Worm (Caenorhabditis elegans) whole organism, L1 larva: ENCODE data around the gene Y37D8A.8.

Experiments used
- C04F5.9 ChIP-seq: sonication (generic microtip); optimal IDR thresholded peaks from 2 replicates; lab custom pipeline; 2016; ENCODE audit warnings: missing genetic modification characterization, missing compliant biosample characterization
- C34B4.2 ChIP-seq: sonication (generic microtip); optimal IDR thresholded peaks from 2 replicates; lab custom pipeline; 2017; ENCODE audit warnings: mild to moderate bottlenecking, missing genetic modification characterization, missing compliant biosample characterization
- ama-1 ChIP-seq: fragments of 150-350 bp; optimal IDR thresholded peaks from 2 replicates; lab custom pipeline; 2014
- ceh-8 ChIP-seq: fragments of 200-800 bp; sonication (Bioruptor generic); optimal IDR thresholded peaks from 2 replicates; lab custom pipeline; 2018; ENCODE audit warnings: mild to moderate bottlenecking, missing genetic modification characterization, moderate library complexity, missing compliant biosample characterization
- ceh-88 ChIP-seq: fragments of 200-800 bp; sonication (Bioruptor generic); IDR thresholded peaks from 2 replicates; pipeline ENCODE4 v1.3.6; 2022; ENCODE audit warnings: missing genetic modification characterization, missing compliant biosample characterization
- ceh-90 ChIP-seq: sonication (generic microtip); optimal IDR thresholded peaks from 2 replicates; lab custom pipeline; 2016; ENCODE audit warnings: missing genetic modification characterization, missing compliant biosample characterization
- dpl-1 ChIP-seq, 3 experiments: fragments of 150-350 bp in 2 of 3; sonication (generic microtip) in 1 of 3; optimal IDR thresholded peaks; 2 replicates each; lab custom pipeline; 2014 to 2017; ENCODE audit warnings: missing biosample characterization in 3 of 3, missing genetic modification characterization in 3 of 3, missing genetic modification reagents in 3 of 3
- dsc-1 ChIP-seq: sonication (generic microtip); optimal IDR thresholded peaks from 2 replicates; lab custom pipeline; 2016; ENCODE audit warnings: mild to moderate bottlenecking, missing genetic modification characterization, missing compliant biosample characterization
- efl-1 ChIP-seq, 4 experiments: fragments of 150-350 bp; optimal IDR thresholded peaks in 3 of 4; peaks in 1 of 4; 1 replicate in 1 of 4; 2 replicates in 3 of 4; lab custom pipeline; 2014; ENCODE audit warnings: missing biosample characterization in 2 of 4, missing genetic modification characterization in 2 of 4, missing genetic modification reagents in 2 of 4
- efl-3 ChIP-seq: fragments of 200-800 bp; sonication (Bioruptor generic); optimal IDR thresholded peaks from 2 replicates; lab custom pipeline; 2018; ENCODE audit warnings: mild to moderate bottlenecking, missing genetic modification characterization, missing compliant biosample characterization
- egl-27 ChIP-seq, 2 experiments: fragments of 150-350 bp in 1 of 2; sonication (generic microtip); optimal IDR thresholded peaks; 3 replicates each; lab custom pipeline; 2017 to 2018; ENCODE audit warnings: missing biosample characterization in 2 of 2, missing genetic modification characterization in 2 of 2, missing genetic modification reagents in 2 of 2
- elt-2 ChIP-seq: sonication (generic microtip); optimal IDR thresholded peaks from 2 replicates; lab custom pipeline; 2016; ENCODE audit warnings: missing genetic modification characterization, mild to moderate bottlenecking, inconsistent platforms, missing compliant biosample characterization, missing genetic modification reagents
- elt-3 ChIP-seq, 6 experiments: fragments of 150-350 bp in 1 of 6; sonication (generic microtip); optimal IDR thresholded peaks; 2 replicates each; lab custom pipeline; 2017 to 2018; ENCODE audit warnings: missing biosample characterization in 6 of 6, missing genetic modification characterization in 6 of 6, inconsistent platforms in 1 of 6
- fkh-10 ChIP-seq: sonication (generic microtip); optimal IDR thresholded peaks from 2 replicates; lab custom pipeline; 2017; ENCODE audit warnings: missing biosample characterization, missing genetic modification reagents, missing genetic modification characterization
- fos-1 ChIP-seq: fragments of 150-350 bp; optimal IDR thresholded peaks from 2 replicates; lab custom pipeline; 2014; ENCODE audit warnings: missing biosample characterization, missing genetic modification characterization
- grh-1 ChIP-seq: fragments of 200-800 bp; sonication (Bioruptor generic); IDR thresholded peaks from 2 replicates; pipeline ENCODE4 v1.3.6; 2022; ENCODE audit warnings: missing genetic modification reagents, missing genetic modification characterization, missing compliant biosample characterization
- hlh-17 ChIP-seq: fragments of 200-800 bp; sonication (Bioruptor generic); optimal IDR thresholded peaks from 2 replicates; lab custom pipeline; 2018; ENCODE audit warnings: missing genetic modification characterization, mild to moderate bottlenecking, missing compliant biosample characterization, moderate library complexity, borderline replicate concordance
- hlh-4 ChIP-seq: sonication (generic microtip); optimal IDR thresholded peaks from 2 replicates; lab custom pipeline; 2016; ENCODE audit warnings: mild to moderate bottlenecking, missing genetic modification characterization, missing compliant biosample characterization
- irx-1 ChIP-seq: sonication (generic microtip); optimal IDR thresholded peaks from 2 replicates; lab custom pipeline; 2016; ENCODE audit warnings: missing genetic modification characterization, missing compliant biosample characterization
- isw-1 ChIP-seq: fragments of 200-800 bp; sonication (Bioruptor generic); IDR thresholded peaks from 2 replicates; pipeline ENCODE4 v1.3.6; 2022; ENCODE audit warnings: missing genetic modification characterization, missing compliant biosample characterization
- jun-1 ChIP-seq: fragments of 150-350 bp; optimal IDR thresholded peaks from 2 replicates; lab custom pipeline; 2014; ENCODE audit warnings: missing biosample characterization, missing genetic modification reagents, missing genetic modification characterization
- lin-14 ChIP-seq: fragments of 200-800 bp; sonication (Bioruptor generic); optimal IDR thresholded peaks from 2 replicates; lab custom pipeline; 2018; ENCODE audit warnings: mild to moderate bottlenecking, missing genetic modification characterization, moderate library complexity, missing compliant biosample characterization
- lin-15B ChIP-seq: fragments of 150-350 bp; sonication (generic microtip); optimal IDR thresholded peaks from 3 replicates; lab custom pipeline; 2014; ENCODE audit warnings: missing biosample characterization, missing genetic modification characterization
- lin-39 ChIP-seq: fragments of 150-350 bp; optimal IDR thresholded peaks from 2 replicates; lab custom pipeline; 2014; ENCODE audit warnings: missing biosample characterization, missing genetic modification reagents, missing genetic modification characterization
- lsy-2 ChIP-seq, 2 experiments: fragments of 150-350 bp; optimal IDR thresholded peaks; 2 replicates each; lab custom pipeline; 2014; ENCODE audit warnings: missing biosample characterization in 2 of 2, missing genetic modification characterization in 2 of 2
- mab-9 ChIP-seq: fragments of 200-800 bp; sonication (Bioruptor generic); IDR thresholded peaks from 2 replicates; pipeline ENCODE4 v1.3.6; 2022; ENCODE audit warnings: missing genetic modification reagents, missing genetic modification characterization, missing compliant biosample characterization
- mdl-1 ChIP-seq, 2 experiments: fragments of 150-350 bp; optimal IDR thresholded peaks; 2 replicates each; lab custom pipeline; 2014 to 2017; ENCODE audit warnings: missing biosample characterization in 2 of 2, missing genetic modification characterization in 2 of 2, inconsistent platforms in 1 of 2
- mep-1 ChIP-seq: fragments of 150-350 bp; optimal IDR thresholded peaks from 2 replicates; lab custom pipeline; 2014; ENCODE audit warnings: missing biosample characterization, missing genetic modification characterization
- nhr-11 ChIP-seq: fragments of 150-350 bp; optimal IDR thresholded peaks from 2 replicates; lab custom pipeline; 2014; ENCODE audit warnings: missing biosample characterization, missing genetic modification characterization
- nhr-12 ChIP-seq: sonication (generic microtip); optimal IDR thresholded peaks from 2 replicates; lab custom pipeline; 2017; ENCODE audit warnings: missing biosample characterization, missing genetic modification characterization
- nhr-19 ChIP-seq: fragments of 200-800 bp; sonication (Bioruptor generic); conservative IDR thresholded peaks from 2 replicates; pipeline ENCODE4 v1.3.6; 2022; ENCODE audit warnings: missing genetic modification characterization, missing compliant biosample characterization
- nhr-237 ChIP-seq: fragments of 150-350 bp; optimal IDR thresholded peaks from 2 replicates; lab custom pipeline; 2014; ENCODE audit warnings: missing biosample characterization, missing genetic modification characterization
- nhr-28 ChIP-seq: fragments of 150-350 bp; optimal IDR thresholded peaks from 2 replicates; lab custom pipeline; 2014; ENCODE audit warnings: missing biosample characterization, missing genetic modification characterization
- nhr-47 ChIP-seq: sonication (generic microtip); optimal IDR thresholded peaks from 2 replicates; lab custom pipeline; 2016; ENCODE audit warnings: mild to moderate bottlenecking, missing genetic modification characterization, moderate library complexity, missing compliant biosample characterization
- nhr-76 ChIP-seq: sonication (generic microtip); optimal IDR thresholded peaks from 2 replicates; lab custom pipeline; 2017; ENCODE audit warnings: missing biosample characterization, missing genetic modification characterization
- nhr-85 ChIP-seq: sonication (generic microtip); peaks from one replicate; lab custom pipeline; 2016; ENCODE audit warnings: missing genetic modification characterization, inconsistent platforms, missing compliant biosample characterization
- nhr-90 ChIP-seq: sonication (generic microtip); optimal IDR thresholded peaks from 2 replicates; lab custom pipeline; 2016; ENCODE audit warnings: mild to moderate bottlenecking, missing genetic modification characterization, missing compliant biosample characterization; ENCODE audit not compliant: poor library complexity
- pqm-1 ChIP-seq: sonication (generic microtip); optimal IDR thresholded peaks from 3 replicates; lab custom pipeline; 2017; ENCODE audit warnings: missing biosample characterization, missing genetic modification characterization
- rnt-1 ChIP-seq: sonication (generic microtip); optimal IDR thresholded peaks from 2 replicates; lab custom pipeline; 2016; ENCODE audit warnings: mild to moderate bottlenecking, missing genetic modification characterization, moderate library complexity, missing compliant biosample characterization
- sox-4 ChIP-seq: sonication (generic microtip); optimal IDR thresholded peaks from 2 replicates; lab custom pipeline; 2016; ENCODE audit warnings: missing genetic modification characterization, missing compliant biosample characterization
- sup-37 ChIP-seq: fragments of 200-800 bp; sonication (Bioruptor generic); optimal IDR thresholded peaks from 2 replicates; lab custom pipeline; 2018; ENCODE audit warnings: mild to moderate bottlenecking, missing genetic modification characterization, missing compliant biosample characterization
- swsn-7 ChIP-seq: sonication (generic microtip); optimal IDR thresholded peaks from 2 replicates; lab custom pipeline; 2016; ENCODE audit warnings: missing genetic modification characterization, missing compliant biosample characterization
- tbx-2 ChIP-seq: sonication (generic microtip); optimal IDR thresholded peaks from 2 replicates; lab custom pipeline; 2016; ENCODE audit warnings: missing genetic modification characterization, missing compliant biosample characterization
- unc-130 ChIP-seq: fragments of 150-350 bp; optimal IDR thresholded peaks from 2 replicates; lab custom pipeline; 2017; ENCODE audit warnings: missing biosample characterization, missing genetic modification characterization, inconsistent platforms
- unc-86 ChIP-seq: sonication (generic microtip); optimal IDR thresholded peaks from 2 replicates; lab custom pipeline; 2016; ENCODE audit warnings: missing genetic modification characterization, missing compliant biosample characterization
- vab-15 ChIP-seq: sonication (generic microtip); optimal IDR thresholded peaks from 2 replicates; lab custom pipeline; 2017; ENCODE audit warnings: missing genotype, mild to moderate bottlenecking, missing genetic modification characterization, missing compliant biosample characterization
- zag-1 ChIP-seq: fragments of 150-350 bp; optimal IDR thresholded peaks from 2 replicates; lab custom pipeline; 2014; ENCODE audit warnings: missing biosample characterization, missing genetic modification characterization
- ztf-4 ChIP-seq: fragments of 150-350 bp; optimal IDR thresholded peaks from 2 replicates; lab custom pipeline; 2014; ENCODE audit warnings: missing biosample characterization, missing genetic modification characterization

Y37D8A.8 gene

DNA sequence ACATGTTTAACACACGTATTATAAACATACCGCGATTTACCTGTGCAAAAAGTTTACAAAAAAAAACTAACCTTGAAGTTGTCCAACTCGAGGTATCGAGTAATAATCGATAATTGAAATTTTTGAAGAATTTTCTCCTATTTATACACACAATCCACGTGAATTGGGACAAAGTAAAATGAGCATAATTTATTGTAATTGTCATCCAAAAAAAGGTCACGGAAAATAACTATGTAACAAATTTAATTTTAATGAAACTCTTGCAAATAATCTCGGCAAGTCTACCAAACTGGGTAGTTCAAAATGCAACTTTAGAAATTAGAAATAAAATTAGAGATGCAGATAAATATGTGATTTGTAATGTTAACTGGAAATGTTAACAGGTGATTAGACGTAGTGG, 9.4 kb upstream of the Y37D8A.8 start, which contains the start of gene Y37D8A.5:
Gene Y37D8A.5 (minus strand): TSS at position 101 of the 400 bp plus-strand sequence.
- TF ChIP-seq efl-1 (optimal IDR thresholded peaks at IDR 0.05; lab: Kevin White, UChicago) (no peak), efl-1 (GFP tag; optimal IDR thresholded peaks at IDR 0.05 in 1 of 2; lab: Kevin White, UChicago) (peak in 1 of 2 experiments; percentile 19), efl-3 (GFP tag; lab: Kevin White, UChicago) (no peak), zag-1 (tag; lab: Kevin White, UChicago) (no peak)

DNA sequence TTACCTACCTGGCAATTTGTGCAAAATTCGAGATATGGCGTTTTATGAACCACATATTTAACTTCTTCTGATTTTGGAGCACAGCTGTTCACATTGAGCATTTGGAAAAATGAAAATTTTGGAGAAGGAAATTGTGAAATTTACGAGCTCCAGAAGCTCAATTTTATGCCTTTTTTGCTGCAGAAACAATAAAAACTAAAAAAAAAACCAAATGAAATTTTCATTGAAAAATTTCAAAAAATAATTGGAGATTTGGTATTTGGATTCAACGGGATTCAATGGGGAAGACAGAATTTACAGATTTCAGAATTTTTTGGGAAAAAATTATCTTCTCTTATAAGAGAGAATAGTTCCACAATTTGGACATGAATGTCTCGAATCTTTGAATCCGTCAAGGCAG, 8.1 kb upstream of the Y37D8A.8 start, which contains the start of gene Y37D8A.26:
Gene Y37D8A.26 (minus strand): TSS at position 101 of the 400 bp plus-strand sequence.
- TF ChIP-seq nhr-237 (tag; lab: Kevin White, UChicago) (no peak), efl-1 (optimal IDR thresholded peaks at IDR 0.05; lab: Kevin White, UChicago) (no peak), efl-1 (GFP tag; optimal IDR thresholded peaks at IDR 0.05 in 1 of 2; lab: Kevin White, UChicago) (no peak), unc-86 (tag; lab: Kevin White, UChicago) (no peak), lsy-2 (tag; optimal IDR thresholded peaks at IDR 0.05; lab: Kevin White, UChicago) (no peak), isw-1 (GFP tag; lab: Robert Waterston, UW) (no peak), nhr-19 (GFP tag; lab: Robert Waterston, UW) (no peak), sup-37 (GFP tag; lab: Kevin White, UChicago) (no peak), egl-27 (tag; optimal IDR thresholded peaks at IDR 0.05; lab: Kevin White, UChicago) (no peak), dsc-1 (tag; lab: Kevin White, UChicago) (no peak), zag-1 (tag; lab: Kevin White, UChicago) (no peak), nhr-47 (no peak), swsn-7 (tag; lab: Kevin White, UChicago) (no peak), ceh-90 (tag; lab: Kevin White, UChicago) (no peak), hlh-17 (no peak), pqm-1 (tag; lab: Kevin White, UChicago) (no peak), efl-3 (GFP tag; lab: Kevin White, UChicago) (no peak), jun-1 (tag; lab: Kevin White, UChicago) (no peak), lin-39 (tag; lab: Kevin White, UChicago) (no peak), ztf-4 (no peak)

DNA sequence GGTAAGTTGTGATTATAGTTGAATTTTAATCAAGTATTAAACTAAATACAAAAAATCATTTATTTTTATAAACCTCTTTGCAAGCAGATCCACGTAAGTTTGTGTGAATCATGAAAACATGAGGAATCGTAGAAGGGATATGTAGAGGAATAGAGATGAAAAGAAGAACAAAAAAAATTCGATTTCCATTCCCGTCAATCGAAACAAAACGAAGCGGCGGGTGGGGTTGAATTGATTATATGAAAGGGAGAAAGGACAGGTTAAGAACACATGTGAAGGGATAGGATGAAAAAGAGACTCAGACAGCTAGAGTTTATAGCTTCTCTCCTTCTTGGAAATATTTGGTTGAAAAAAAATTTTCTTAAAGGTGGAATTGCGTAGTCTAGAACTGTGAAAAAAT, 4.6 kb upstream of the Y37D8A.8 start:
- TF ChIP-seq C04F5.9 (tag; lab: Kevin White, UChicago) (no peak), lin-14 (GFP tag; lab: Kevin White, UChicago) (peak; percentile 54), dpl-1 (GFP tag; optimal IDR thresholded peaks at IDR 0.05; lab: Kevin White, UChicago) (peak in 1 of 3 experiments; percentile 7), lin-15B (tag; lab: Kevin White, UChicago) (no peak), tbx-2 (tag; lab: Kevin White, UChicago) (no peak), irx-1 (tag; lab: Kevin White, UChicago) (no peak), ceh-88 (GFP tag; lab: Robert Waterston, UW) (no peak), ceh-8 (GFP tag; lab: Kevin White, UChicago) (no peak), mab-9 (no peak), elt-3 (tag; optimal IDR thresholded peaks at IDR 0.05; lab: Kevin White, UChicago) (peak in 1 of 6 experiments; percentile 16), ama-1 (no peak), lsy-2 (tag; optimal IDR thresholded peaks at IDR 0.05; lab: Kevin White, UChicago) (peak in 1 of 2 experiments; percentile 14), nhr-28 (tag; lab: Kevin White, UChicago) (no peak), unc-130 (tag; lab: Kevin White, UChicago) (no peak), mep-1 (tag; lab: Kevin White, UChicago) (no peak), nhr-12 (no peak), dsc-1 (tag; lab: Kevin White, UChicago) (no peak), fos-1 (no peak), sox-4 (tag; lab: Kevin White, UChicago) (no peak), zag-1 (tag; lab: Kevin White, UChicago) (no peak), grh-1 (GFP tag; lab: Robert Waterston, UW) (no peak), nhr-237 (tag; lab: Kevin White, UChicago) (no peak), sup-37 (GFP tag; lab: Kevin White, UChicago) (no peak), nhr-11 (tag; lab: Kevin White, UChicago) (no peak), elt-2 (tag; lab: Kevin White, UChicago) (no peak), rnt-1 (tag; lab: Kevin White, UChicago) (no peak), fkh-10 (GFP tag; lab: Kevin White, UChicago) (no peak), hlh-4 (no peak), nhr-76 (tag; lab: Kevin White, UChicago) (no peak), C34B4.2 (tag; lab: Kevin White, UChicago) (no peak), nhr-90 (tag; lab: Kevin White, UChicago) (no peak), vab-15 (tag; lab: Kevin White, UChicago) (no peak), nhr-19 (GFP tag; lab: Robert Waterston, UW) (no peak), mdl-1 (tag; optimal IDR thresholded peaks at IDR 0.05; lab: Kevin White, UChicago) (no peak), nhr-85 (tag; lab: Kevin White, UChicago) (peak; percentile 80), isw-1 (GFP tag; lab: Robert Waterston, UW) (no peak)
